Worm (Caenorhabditis elegans): Measurements from ENCODE around the gene ZK402.5.

DNA sequence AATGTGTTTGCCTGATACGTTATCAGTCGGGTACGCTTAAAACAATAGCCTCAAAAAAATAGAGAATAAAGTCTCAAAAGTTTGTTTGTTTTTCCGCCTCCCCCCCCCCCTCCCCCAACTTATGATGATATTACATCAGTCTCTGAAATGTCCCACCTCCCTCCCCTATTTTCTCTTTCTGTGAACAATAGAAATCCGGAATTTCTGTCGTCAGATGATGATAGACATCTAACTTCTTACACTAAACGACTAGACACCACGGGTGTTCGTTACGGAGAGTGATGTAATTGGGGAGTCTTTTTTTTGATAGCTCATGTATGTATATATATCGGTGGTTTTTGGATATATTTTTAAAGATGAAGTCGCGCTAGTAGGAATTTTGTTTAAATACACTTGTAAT, 6.7 kb downstream of the ZK402.5 start:
- TF ChIP-seq mdl-1 (tag; optimal IDR thresholded peaks at IDR 0.05): no peak
- no peak for TF ChIP-seq lir-3 (tag; optimal IDR thresholded peaks at IDR 0.05)
- TF ChIP-seq unc-130 (GFP tag; optimal IDR thresholded peaks at IDR 0.05): no peak
- TF ChIP-seq nhr-48 (tag; optimal IDR thresholded peaks at IDR 0.05): no peak
- TF ChIP-seq ceh-82 (tag; optimal IDR thresholded peaks at IDR 0.05): no peak
- no peak for TF ChIP-seq sdz-12 (GFP tag; optimal IDR thresholded peaks at IDR 0.05)
- no peak for TF ChIP-seq dmd-9 (GFP tag; IDR thresholded peaks at IDR 0.05)
